Worm (Caenorhabditis elegans): Measurements from ENCODE around the gene R09A8.2.

The R09A8.2 gene

DNA sequence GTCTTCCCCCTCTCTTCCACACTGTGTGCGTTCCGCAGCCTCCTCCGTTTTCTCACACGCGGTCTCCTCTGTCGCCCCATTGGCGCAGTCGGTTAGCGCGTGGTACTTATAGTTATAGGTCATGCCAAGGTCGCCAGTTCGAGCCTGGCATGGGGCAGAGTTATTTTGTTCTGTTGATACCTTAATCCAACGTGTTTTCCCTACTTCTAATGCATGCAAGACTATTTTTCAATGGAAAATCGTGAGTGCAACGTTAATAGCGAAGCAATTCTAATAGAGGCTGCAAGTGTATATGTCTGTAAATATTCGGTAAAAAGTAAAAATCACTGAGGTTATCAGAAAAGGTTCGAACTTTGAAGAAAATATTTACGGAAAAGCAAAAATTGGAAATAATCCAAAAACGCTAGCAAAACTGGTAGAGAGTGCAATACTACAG is 41.8 kb downstream of the R09A8.2 start (continued):
- TF ChIP-seq F39B2.1 (GFP tag; IDR thresholded peaks at IDR 0.05) (no peak), rec-8 (tag; optimal IDR thresholded peaks at IDR 0.05) (peak; percentile 39 to 64), K11D2.4 (GFP tag; IDR thresholded peaks at IDR 0.05) (no peak), egl-18 (GFP tag; IDR thresholded peaks at IDR 0.05) (0 out of 2 replicates have a peak, but pooled peaks have one; percentile 34), C06A6.2 (GFP tag; conservative IDR thresholded peaks at IDR 0.05) (no peak; the same call in 1 of the 2 replicates), ccch-3 (GFP tag; optimal IDR thresholded peaks at IDR 0.05) (no peak), rcor-1 (GFP tag; IDR thresholded peaks at IDR 0.05) (peak; percentile 70), T07F8.4 (tag; optimal IDR thresholded peaks at IDR 0.05) (peak; percentile 50), ekl-4 (GFP tag; IDR thresholded peaks at IDR 0.05) (peak; percentile 61; the same call in 1 of the 2 replicates), him-1 (tag; optimal IDR thresholded peaks at IDR 0.05) (peak; percentile 95), tlf-1 (GFP tag; optimal IDR thresholded peaks at IDR 0.05) (no peak), nhr-120 (GFP tag; IDR thresholded peaks at IDR 0.05) (no peak), bed-1 (GFP tag; IDR thresholded peaks at IDR 0.05) (no peak), T26A5.8 (tag; optimal IDR thresholded peaks at IDR 0.05) (peak; percentile 80), pha-4 (tag; optimal IDR thresholded peaks at IDR 0.05) (no peak), unc-62 (GFP tag; optimal IDR thresholded peaks at IDR 0.05) (no peak), akir-1 (GFP tag; optimal IDR thresholded peaks at IDR 0.05) (no peak), aptf-3 (GFP tag; IDR thresholded peaks at IDR 0.05) (no peak), nhr-80 (tag; optimal IDR thresholded peaks at IDR 0.05) (peak; percentile 46), nhr-90 (tag; optimal IDR thresholded peaks at IDR 0.05) (peak; percentile 76), ceh-58 (GFP tag; IDR thresholded peaks at IDR 0.05) (no peak), atf-7 (tag; optimal IDR thresholded peaks at IDR 0.05) (peak; percentile 69), bed-2 (GFP tag; IDR thresholded peaks at IDR 0.05) (no peak), attf-3 (GFP tag; conservative IDR thresholded peaks at IDR 0.05) (0 out of 2 replicates have a peak, but pooled peaks have one; percentile 14), ztf-22 (GFP tag; optimal IDR thresholded peaks at IDR 0.05) (no peak), lir-1 (GFP tag; conservative IDR thresholded peaks at IDR 0.05) (peak; percentile 53), nfyb-1 (GFP tag; IDR thresholded peaks at IDR 0.05) (peak; percentile 80), lsy-27 (tag; optimal IDR thresholded peaks at IDR 0.05; ENCODE audit: borderline replicate concordance, insufficient read depth) (no peak), lag-1 (GFP tag; IDR thresholded peaks at IDR 0.05) (no peak), F57C9.4 (tag; optimal IDR thresholded peaks at IDR 0.05) (no peak), madf-10 (tag; optimal IDR thresholded peaks at IDR 0.05) (peak; percentile 71), let-526 (GFP tag; IDR thresholded peaks at IDR 0.05) (0 out of 2 replicates have a peak, but pooled peaks have one; percentile 13), ztf-18 (tag; optimal IDR thresholded peaks at IDR 0.05) (peak; percentile 54), lin-26 (GFP tag; IDR thresholded peaks at IDR 0.05) (peak; percentile 83), mel-28 (tag; optimal IDR thresholded peaks at IDR 0.05; ENCODE audit: borderline replicate concordance) (no peak), ztf-28 (GFP tag; IDR thresholded peaks at IDR 0.05) (no peak), snpc-1.1 (tag; optimal IDR thresholded peaks at IDR 0.05; ENCODE audit: insufficient read depth) (peak; percentile 60), Y67H2A.10 (GFP tag; conservative IDR thresholded peaks at IDR 0.05) (peak; percentile 46; the same call in 1 of the 2 replicates), hmg-1.2 (GFP tag; IDR thresholded peaks at IDR 0.05) (peak; percentile 79), lsl-1 (GFP tag; optimal IDR thresholded peaks at IDR 0.05) (peak; percentile 27), egl-44 (GFP tag; IDR thresholded peaks at IDR 0.05) (no peak), Y79H2A.3 (GFP tag; conservative IDR thresholded peaks at IDR 0.05) (no peak), madf-6 (GFP tag; IDR thresholded peaks at IDR 0.05) (peak; percentile 47; the same call in 1 of the 2 replicates), K12H6.12 (tag; optimal IDR thresholded peaks at IDR 0.05) (peak; percentile 8), D2030.7 (GFP tag; IDR thresholded peaks at IDR 0.05) (peak; percentile 75), F37B4.10 (GFP tag; IDR thresholded peaks at IDR 0.05) (0 out of 2 replicates have a peak, but pooled peaks have one; percentile 59), ZK185.1 (tag; optimal IDR thresholded peaks at IDR 0.05; ENCODE audit: poor library complexity, severe bottlenecking) (peak; percentile 84), B0019.2 (GFP tag; conservative IDR thresholded peaks at IDR 0.05) (peak; percentile 56; the same call in 1 of the 2 replicates)

Measured in whole organism, young adult.